Fruit fly (Drosophila melanogaster): ENCODE measurements around the gene Brd8.

Gene Brd8

DNA sequence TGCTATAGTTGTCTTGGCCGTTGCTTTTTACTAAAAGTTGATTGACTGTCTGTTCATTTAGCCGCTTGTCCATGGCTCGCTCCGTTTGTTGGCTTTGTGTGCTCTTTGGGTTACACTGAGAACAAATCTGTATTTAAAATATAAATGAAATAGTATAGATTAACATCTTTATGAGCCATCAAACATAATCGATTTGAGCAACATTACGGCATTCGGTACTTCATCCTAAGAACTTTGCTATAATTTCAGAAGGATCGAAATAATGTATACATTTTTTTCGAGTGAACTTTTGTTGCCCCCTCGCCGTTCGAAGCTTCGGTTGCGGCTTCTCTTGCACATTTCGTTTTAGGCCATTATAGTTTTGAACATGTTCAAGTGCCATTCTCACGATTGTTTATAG is 15.3 kb upstream of the Brd8 start (continued):
- TF ChIP-seq kni (GFP tag; optimal IDR thresholded peaks at IDR 0.05) (no peak), CG18764 (GFP tag; optimal IDR thresholded peaks at IDR 0.05) (peak; percentile 35), zen2 (GFP tag; IDR thresholded peaks at IDR 0.05; ENCODE audit: partially characterized antibody) (no peak), hb (GFP tag; IDR thresholded peaks at IDR 0.05; ENCODE audit: partially characterized antibody) (no peak), bsh (GFP tag; optimal IDR thresholded peaks at IDR 0.05) (peak; percentile 71 to 88), shn (GFP tag; optimal IDR thresholded peaks at IDR 0.05) (no peak), knrl (GFP tag; IDR thresholded peaks at IDR 0.05; ENCODE audit: partially characterized antibody) (no peak), nerfin-1 (tag; optimal IDR thresholded peaks at IDR 0.05) (peak; percentile 52), CG31388 (GFP tag; optimal IDR thresholded peaks at IDR 0.05) (no peak), repo (GFP tag; optimal IDR thresholded peaks at IDR 0.05) (no peak), CG13894 (tag; optimal IDR thresholded peaks at IDR 0.05) (no peak), CG3163 (GFP tag; optimal IDR thresholded peaks at IDR 0.05) (no peak), nerfin-2 (GFP tag; IDR thresholded peaks at IDR 0.05; ENCODE audit: partially characterized antibody) (no peak), tna (GFP tag; IDR thresholded peaks at IDR 0.05; ENCODE audit: partially characterized antibody) (no peak), MTF-1 (GFP tag; optimal IDR thresholded peaks at IDR 0.05; ENCODE audit: borderline replicate concordance) (peak; percentile 52), CG11723 (GFP tag; optimal IDR thresholded peaks at IDR 0.05) (peak; percentile 49), schlank (tag; optimal IDR thresholded peaks at IDR 0.05) (no peak), CG30403 (GFP tag; optimal IDR thresholded peaks at IDR 0.05) (peak; percentile 61), CG12391 (tag; optimal IDR thresholded peaks at IDR 0.05) (peak; percentile 77), HHEX (GFP tag; optimal IDR thresholded peaks at IDR 0.05) (peak; percentile 69), scrt (GFP tag; optimal IDR thresholded peaks at IDR 0.05) (peak; percentile 53), danr (GFP tag; IDR thresholded peaks at IDR 0.05) (peak; percentile 37; the same call in 1 of the 2 replicates), zfh2 (GFP tag; optimal IDR thresholded peaks at IDR 0.05) (peak; percentile 0), ara (GFP tag; IDR thresholded peaks at IDR 0.05) (peak; percentile 51; the same call in 1 of the 2 replicates), bcd (GFP tag; optimal IDR thresholded peaks at IDR 0.05) (peak; percentile 62), CG12942 (GFP tag; optimal IDR thresholded peaks at IDR 0.05) (no peak), B-H2 (GFP tag; optimal IDR thresholded peaks at IDR 0.05) (no peak), CG33213 (GFP tag; optimal IDR thresholded peaks at IDR 0.05) (no peak), CrebB (tag; optimal IDR thresholded peaks at IDR 0.05) (peak; percentile 21), CG32772 (GFP tag; IDR thresholded peaks at IDR 0.05) (peak; percentile 62; the same call in 1 of the 2 replicates), CG15073 (GFP tag; optimal IDR thresholded peaks at IDR 0.05) (no peak), CG8089 (GFP tag; optimal IDR thresholded peaks at IDR 0.05) (no peak), tgo (GFP tag; IDR thresholded peaks at IDR 0.05) (peak; percentile 72; the same call in 2 of the 3 replicates), CG17568 (GFP tag; optimal IDR thresholded peaks at IDR 0.05) (peak; percentile 53), CG11504 (tag; optimal IDR thresholded peaks at IDR 0.05) (peak; percentile 88), hth (optimal IDR thresholded peaks at IDR 0.05) (no peak), gcm (GFP tag; optimal IDR thresholded peaks at IDR 0.05) (peak; percentile 73), CG16779 (GFP tag; IDR thresholded peaks at IDR 0.05) (no peak), CG13624 (GFP tag; optimal IDR thresholded peaks at IDR 0.05) (no peak), CG30020 (tag; optimal IDR thresholded peaks at IDR 0.05) (peak; percentile 15), CG32767 (GFP tag; IDR thresholded peaks at IDR 0.05) (0 out of 2 replicates have a peak, but pooled peaks have one; percentile 40), insv (GFP tag; optimal IDR thresholded peaks at IDR 0.05) (no peak), CG9727 (GFP tag; optimal IDR thresholded peaks at IDR 0.05) (peak; percentile 30), grau (tag; optimal IDR thresholded peaks at IDR 0.05) (peak; percentile 70), Hey (tag; optimal IDR thresholded peaks at IDR 0.05) (no peak), Myb (GFP tag; optimal IDR thresholded peaks at IDR 0.05) (no peak), Doc3 (GFP tag; IDR thresholded peaks at IDR 0.05; ENCODE audit: partially characterized antibody) (no peak), CG14014 (GFP tag; IDR thresholded peaks at IDR 0.05) (peak; percentile 52; the same call in 1 of the 2 replicates), stwl (tag; optimal IDR thresholded peaks at IDR 0.05) (peak; percentile 4), hbn (GFP tag; IDR thresholded peaks at IDR 0.05; ENCODE audit: partially characterized antibody) (no peak)
